Worm (Caenorhabditis elegans) whole organism, L3 larva: Measurements from ENCODE around the gene F08F8.11.

Experiments
- R02D3.7 ChIP-seq: fragments of 150-350 bp; optimal IDR thresholded peaks from 2 replicates; lab custom pipeline; 2014; ENCODE audit warnings: missing biosample characterization, missing genetic modification characterization
- ZK546.5 ChIP-seq: sonication (generic microtip); optimal IDR thresholded peaks from 2 replicates; lab custom pipeline; 2017; ENCODE audit warnings: missing biosample characterization, missing genetic modification characterization
- aly-2 ChIP-seq: fragments of 150-350 bp; optimal IDR thresholded peaks from 2 replicates; lab custom pipeline; 2014; ENCODE audit warnings: missing biosample characterization, missing genetic modification characterization
- ama-1 ChIP-seq: fragments of 150-350 bp; optimal IDR thresholded peaks from 2 replicates; lab custom pipeline; 2018
- ceh-16 ChIP-seq: sonication (generic microtip); optimal IDR thresholded peaks from 2 replicates; lab custom pipeline; 2017; ENCODE audit warnings: missing biosample characterization, missing genetic modification characterization
- ceh-28 ChIP-seq: fragments of 150-350 bp; optimal IDR thresholded peaks from 2 replicates; lab custom pipeline; 2014; ENCODE audit warnings: missing biosample characterization, missing genetic modification reagents, missing genetic modification characterization
- ceh-82 ChIP-seq: fragments of 150-350 bp; optimal IDR thresholded peaks from 2 replicates; lab custom pipeline; 2014; ENCODE audit warnings: missing biosample characterization, missing genetic modification characterization
- daf-12 ChIP-seq: fragments of 150-350 bp; optimal IDR thresholded peaks from 2 replicates; lab custom pipeline; 2014; ENCODE audit warnings: missing biosample characterization, missing genetic modification reagents, missing genetic modification characterization
- egl-27 ChIP-seq: sonication (generic microtip); optimal IDR thresholded peaks from 4 replicates; lab custom pipeline; 2017; ENCODE audit warnings: missing biosample characterization, missing genetic modification reagents, missing genetic modification characterization
- egl-5 ChIP-seq: fragments of 150-350 bp; optimal IDR thresholded peaks from 2 replicates; lab custom pipeline; 2017; ENCODE audit warnings: missing biosample characterization, missing genetic modification reagents, missing genetic modification characterization, inconsistent platforms
- elt-1 ChIP-seq: fragments of 150-350 bp; optimal IDR thresholded peaks from 2 replicates; lab custom pipeline; 2014; ENCODE audit warnings: missing biosample characterization, missing genetic modification characterization
- elt-2 ChIP-seq: sonication (generic microtip); optimal IDR thresholded peaks from 2 replicates; lab custom pipeline; 2016; ENCODE audit warnings: missing genetic modification reagents, mild to moderate bottlenecking, missing genetic modification characterization, missing compliant biosample characterization
- elt-3 ChIP-seq, 3 experiments: fragments of 150-350 bp in 1 of 3; sonication (generic microtip) in 2 of 3; optimal IDR thresholded peaks; 2 replicates in 2 of 3; 4 replicates in 1 of 3; lab custom pipeline; 2014 to 2017; ENCODE audit warnings: missing biosample characterization in 3 of 3, missing genetic modification characterization in 3 of 3
- eor-1 ChIP-seq, 2 experiments: fragments of 150-350 bp; optimal IDR thresholded peaks; 2 replicates each; lab custom pipeline; 2014 to 2018; ENCODE audit warnings: missing biosample characterization in 2 of 2, missing genetic modification characterization in 2 of 2
- fkh-10 ChIP-seq: sonication (generic microtip); optimal IDR thresholded peaks from 2 replicates; lab custom pipeline; 2017; ENCODE audit warnings: missing biosample characterization, missing genetic modification reagents, missing genetic modification characterization
- fkh-2 ChIP-seq: fragments of 150-350 bp; optimal IDR thresholded peaks from 2 replicates; lab custom pipeline; 2014; ENCODE audit warnings: missing biosample characterization, missing genetic modification reagents, missing genetic modification characterization
- fos-1 ChIP-seq: fragments of 150-350 bp; optimal IDR thresholded peaks from 2 replicates; lab custom pipeline; 2014; ENCODE audit warnings: missing biosample characterization, missing genetic modification characterization
- hmg-11 ChIP-seq: sonication (generic microtip); optimal IDR thresholded peaks from 2 replicates; lab custom pipeline; 2016; ENCODE audit warnings: missing genetic modification characterization, missing compliant biosample characterization
- jun-1 ChIP-seq: fragments of 150-350 bp; optimal IDR thresholded peaks from 2 replicates; lab custom pipeline; 2014; ENCODE audit warnings: missing biosample characterization, missing genetic modification reagents, missing genetic modification characterization
- lin-15B ChIP-seq: fragments of 150-350 bp; optimal IDR thresholded peaks from 2 replicates; lab custom pipeline; 2014; ENCODE audit warnings: missing biosample characterization, missing genetic modification characterization
- lin-39 ChIP-seq: fragments of 150-350 bp; optimal IDR thresholded peaks from 2 replicates; lab custom pipeline; 2018; ENCODE audit warnings: missing biosample characterization, missing genetic modification reagents, missing genetic modification characterization
- lsy-12 ChIP-seq: sonication (generic microtip); optimal IDR thresholded peaks from 2 replicates; lab custom pipeline; 2016; ENCODE audit warnings: mild to moderate bottlenecking, missing genetic modification characterization, missing compliant biosample characterization
- mdl-1 ChIP-seq: fragments of 150-350 bp; optimal IDR thresholded peaks from 2 replicates; lab custom pipeline; 2014; ENCODE audit warnings: missing biosample characterization, missing genetic modification characterization
- mml-1 ChIP-seq: fragments of 150-350 bp; sonication (generic microtip); optimal IDR thresholded peaks from 3 replicates; lab custom pipeline; 2014; ENCODE audit warnings: missing biosample characterization, missing genetic modification characterization
- nfya-1 ChIP-seq: sonication (generic microtip); optimal IDR thresholded peaks from 2 replicates; lab custom pipeline; 2017; ENCODE audit warnings: missing genetic modification characterization, mild to moderate bottlenecking, missing compliant biosample characterization, antibody characterized with exemption, moderate library complexity; ENCODE audit not compliant: insufficient read depth
- nhr-11 ChIP-seq: fragments of 150-350 bp; optimal IDR thresholded peaks from 2 replicates; lab custom pipeline; 2014; ENCODE audit warnings: missing biosample characterization, missing genetic modification characterization
- nhr-12 ChIP-seq: fragments of 150-350 bp; optimal IDR thresholded peaks from 2 replicates; lab custom pipeline; 2014; ENCODE audit warnings: missing biosample characterization, missing genetic modification characterization
- nhr-23 ChIP-seq: fragments of 150-350 bp; optimal IDR thresholded peaks from 2 replicates; lab custom pipeline; 2014; ENCODE audit warnings: missing biosample characterization, missing genetic modification reagents, missing genetic modification characterization
- nhr-25 ChIP-seq: sonication (generic microtip); optimal IDR thresholded peaks from 2 replicates; lab custom pipeline; 2017; ENCODE audit warnings: missing biosample characterization, missing genetic modification characterization
- nhr-43 ChIP-seq: sonication (generic microtip); optimal IDR thresholded peaks from 2 replicates; lab custom pipeline; 2016; ENCODE audit warnings: mild to moderate bottlenecking, missing genetic modification characterization, missing compliant biosample characterization; ENCODE audit not compliant: poor library complexity, severe bottlenecking
- nhr-76 ChIP-seq: fragments of 150-350 bp; sonication (generic microtip); optimal IDR thresholded peaks from 5 replicates; lab custom pipeline; 2014; ENCODE audit warnings: missing biosample characterization, missing genetic modification characterization
- nhr-77 ChIP-seq: fragments of 150-350 bp; optimal IDR thresholded peaks from 2 replicates; lab custom pipeline; 2014; ENCODE audit warnings: missing biosample characterization, missing genetic modification characterization
- pha-4 ChIP-seq: fragments of 150-350 bp; optimal IDR thresholded peaks from 2 replicates; lab custom pipeline; 2014; ENCODE audit warnings: missing biosample characterization, missing genetic modification reagents, missing genetic modification characterization
- pqm-1 ChIP-seq: fragments of 150-350 bp; optimal IDR thresholded peaks from 2 replicates; lab custom pipeline; 2017; ENCODE audit warnings: missing biosample characterization, missing genetic modification characterization, inconsistent platforms
- sea-2 ChIP-seq: fragments of 150-350 bp; sonication (generic microtip); optimal IDR thresholded peaks from 4 replicates; lab custom pipeline; 2014; ENCODE audit warnings: missing biosample characterization, missing genetic modification reagents, missing genetic modification characterization
- skn-1 ChIP-seq: fragments of 150-350 bp; optimal IDR thresholded peaks from 2 replicates; lab custom pipeline; 2014; ENCODE audit warnings: missing biosample characterization, missing genetic modification characterization
- snpc-4 ChIP-seq: fragments of 150-350 bp; optimal IDR thresholded peaks from 2 replicates; lab custom pipeline; 2014; ENCODE audit warnings: missing biosample characterization, missing genetic modification characterization
- tbx-2 ChIP-seq: sonication (generic microtip); optimal IDR thresholded peaks from 2 replicates; lab custom pipeline; 2016; ENCODE audit warnings: mild to moderate bottlenecking, missing genetic modification characterization, missing compliant biosample characterization
- unc-39 ChIP-seq: sonication (generic microtip); optimal IDR thresholded peaks from 4 replicates; lab custom pipeline; 2017; ENCODE audit warnings: missing biosample characterization, missing genetic modification characterization
- unc-62 ChIP-seq: fragments of 150-350 bp; sonication (generic microtip); optimal IDR thresholded peaks from 4 replicates; lab custom pipeline; 2014; ENCODE audit warnings: missing biosample characterization, missing genetic modification reagents, missing genetic modification characterization
- zag-1 ChIP-seq: fragments of 150-350 bp; optimal IDR thresholded peaks from 2 replicates; lab custom pipeline; 2014; ENCODE audit warnings: missing biosample characterization, missing genetic modification characterization
- ztf-11 ChIP-seq: fragments of 150-350 bp; optimal IDR thresholded peaks from 2 replicates; lab custom pipeline; 2014; ENCODE audit warnings: missing biosample characterization, missing genetic modification characterization
- ztf-4 ChIP-seq: fragments of 150-350 bp; optimal IDR thresholded peaks from 2 replicates; lab custom pipeline; 2014; ENCODE audit warnings: missing biosample characterization, missing genetic modification characterization

Gene F08F8.11

ce11 chrIII:7331671-7332070 is 34.0 kb upstream of the F08F8.11 start:
- no peak for TF ChIP-seq ceh-82 (tag; lab: Kevin White, UChicago)
- no peak for TF ChIP-seq daf-12 (tag; lab: Kevin White, UChicago)
- TF ChIP-seq elt-3 (tag; optimal IDR thresholded peaks at IDR 0.05; lab: Kevin White, UChicago), result no peak
- TF ChIP-seq mml-1 (tag; lab: Kevin White, UChicago), result no peak
- TF ChIP-seq ztf-4 (tag; lab: Kevin White, UChicago), result no peak
- TF ChIP-seq lin-39 (tag; lab: Kevin White, UChicago), result no peak
- no peak for TF ChIP-seq sea-2 (GFP tag; lab: Kevin White, UChicago)
- TF ChIP-seq unc-62 (GFP tag; lab: Kevin White, UChicago), result no peak
- TF ChIP-seq nhr-43 (tag; lab: Kevin White, UChicago), result no peak
- TF ChIP-seq snpc-4 (tag; lab: Kevin White, UChicago), result no peak
- no peak for TF ChIP-seq nhr-11
- no peak for TF ChIP-seq nfya-1 (tag; lab: Kevin White, UChicago)
- TF ChIP-seq zag-1 (tag; lab: Kevin White, UChicago), result no peak
- no peak for TF ChIP-seq egl-5 (tag; lab: Kevin White, UChicago)
- no peak for TF ChIP-seq nhr-25 (tag; lab: Kevin White, UChicago)
- TF ChIP-seq fos-1 (tag; lab: Kevin White, UChicago), result no peak
- TF ChIP-seq ZK546.5 (tag; lab: Kevin White, UChicago), result no peak
- TF ChIP-seq R02D3.7 (tag; lab: Kevin White, UChicago), result no peak
- no peak for TF ChIP-seq pha-4 (tag; lab: Kevin White, UChicago)
- TF ChIP-seq eor-1 (tag; optimal IDR thresholded peaks at IDR 0.05; lab: Kevin White, UChicago), result no peak

DNA sequence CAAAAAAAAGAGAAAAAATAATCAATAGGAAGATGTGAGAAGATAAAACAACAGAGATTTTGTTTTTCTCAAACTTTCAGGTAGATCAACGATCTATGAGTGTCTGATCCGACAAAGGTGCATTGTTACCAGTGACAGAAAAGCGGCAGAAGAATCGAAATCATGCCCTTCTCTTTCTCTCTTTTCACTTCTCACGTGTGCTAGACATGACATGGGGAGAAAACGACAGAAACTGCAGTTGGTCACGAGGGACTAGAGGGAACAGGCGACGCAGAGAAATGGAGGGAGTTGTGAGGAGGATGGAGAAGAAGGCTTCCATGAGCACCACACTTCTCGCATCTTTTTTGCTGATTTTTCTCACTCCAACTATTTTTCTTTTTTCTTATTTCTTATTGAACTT is 30.5 kb upstream of the F08F8.11 start, which contains the start of gene F56C9.10:
F56C9.10 (minus strand) TSS at position 97 of the 400 bp plus-strand sequence.
- TF ChIP-seq hmg-11 (tag; lab: Kevin White, UChicago) (peak; percentile 58), unc-62 (GFP tag; lab: Kevin White, UChicago) (peak; percentile 88), nhr-76 (tag; lab: Kevin White, UChicago) (no peak), nhr-43 (tag; lab: Kevin White, UChicago) (peak; percentile 78), pha-4 (tag; lab: Kevin White, UChicago) (peak; percentile 55), egl-27 (tag; lab: Kevin White, UChicago) (peak; percentile 44), pqm-1 (tag; lab: Kevin White, UChicago) (peak; percentile 1), mdl-1 (tag; lab: Kevin White, UChicago) (peak; percentile 96), ztf-4 (tag; lab: Kevin White, UChicago) (peak; percentile 68), nfya-1 (tag; lab: Kevin White, UChicago) (peak; percentile 88), snpc-4 (tag; lab: Kevin White, UChicago) (peak; percentile 78), tbx-2 (tag; lab: Kevin White, UChicago) (peak; percentile 33), ceh-28 (tag; lab: Kevin White, UChicago) (peak; percentile 44), unc-39 (tag; lab: Kevin White, UChicago) (no peak), nhr-23 (tag; lab: Kevin White, UChicago) (peak; percentile 81), lin-15B (peak; percentile 82), sea-2 (GFP tag; lab: Kevin White, UChicago) (no peak), jun-1 (tag; lab: Kevin White, UChicago) (peak; percentile 84), ZK546.5 (tag; lab: Kevin White, UChicago) (no peak), skn-1 (tag; lab: Kevin White, UChicago) (peak; percentile 22), nhr-11 (peak; percentile 92), lsy-12 (peak; percentile 77), ama-1 (lab: Kevin White, UChicago) (peak; percentile 80), elt-2 (tag; lab: Kevin White, UChicago) (peak; percentile 59), lin-39 (tag; lab: Kevin White, UChicago) (peak; percentile 84), R02D3.7 (tag; lab: Kevin White, UChicago) (peak; percentile 38), nhr-12 (tag; lab: Kevin White, UChicago) (no peak), elt-1 (tag; lab: Kevin White, UChicago) (no peak), mml-1 (tag; lab: Kevin White, UChicago) (no peak), nhr-25 (tag; lab: Kevin White, UChicago) (peak; percentile 72)

- no peak for TF ChIP-seq ceh-28 (tag; lab: Kevin White, UChicago)
- no peak for TF ChIP-seq ceh-16
- no peak for TF ChIP-seq eor-1 (tag; optimal IDR thresholded peaks at IDR 0.05; lab: Kevin White, UChicago)
- TF ChIP-seq ama-1 (lab: Kevin White, UChicago), result peak; percentile 52
- TF ChIP-seq nhr-77 (tag; lab: Kevin White, UChicago), result no peak
- no peak for TF ChIP-seq unc-62 (GFP tag; lab: Kevin White, UChicago)
- TF ChIP-seq nfya-1 (tag; lab: Kevin White, UChicago), result peak; percentile 91
- no peak for TF ChIP-seq ztf-11 (tag; lab: Kevin White, UChicago)
- peak; percentile 62 for TF ChIP-seq snpc-4 (tag; lab: Kevin White, UChicago)
- no peak for TF ChIP-seq elt-3 (tag; optimal IDR thresholded peaks at IDR 0.05; lab: Kevin White, UChicago)
- peak; percentile 56 for TF ChIP-seq ZK546.5 (tag; lab: Kevin White, UChicago)
- TF ChIP-seq lsy-12, result peak; percentile 46
- TF ChIP-seq mdl-1 (tag; lab: Kevin White, UChicago), result no peak
- TF ChIP-seq fkh-2 (tag; lab: Kevin White, UChicago), result no peak
- no peak for TF ChIP-seq egl-27 (tag; lab: Kevin White, UChicago)
- no peak for TF ChIP-seq sea-2 (GFP tag; lab: Kevin White, UChicago)
- TF ChIP-seq mml-1 (tag; lab: Kevin White, UChicago), result no peak
- TF ChIP-seq nhr-12 (tag; lab: Kevin White, UChicago), result no peak
- TF ChIP-seq lin-15B, result peak; percentile 93
- TF ChIP-seq jun-1 (tag; lab: Kevin White, UChicago), result peak; percentile 29
- TF ChIP-seq ceh-82 (tag; lab: Kevin White, UChicago), result no peak
- no peak for TF ChIP-seq ztf-4 (tag; lab: Kevin White, UChicago)
- no peak for TF ChIP-seq unc-39 (tag; lab: Kevin White, UChicago)
- TF ChIP-seq pqm-1 (tag; lab: Kevin White, UChicago), result peak; percentile 57
- TF ChIP-seq nhr-25 (tag; lab: Kevin White, UChicago), result peak; percentile 51
- no peak for TF ChIP-seq aly-2 (tag; lab: Kevin White, UChicago)
- TF ChIP-seq R02D3.7 (tag; lab: Kevin White, UChicago), result peak; percentile 52
- TF ChIP-seq fkh-10 (GFP tag; lab: Kevin White, UChicago), result no peak
Measured at ce11 chrIII:7336214-7336613, 29.5 kb upstream of the F08F8.11 start, which contains the start of gene gsp-2. Gene gsp-2 (plus strand): TSS chrIII:7336587.
